Worm (Caenorhabditis elegans) whole organism, late embryonic: ENCODE measurements around the gene hsp-43.

ENCODE experiments used
- ama-1 ChIP-seq: fragments of 150-350 bp; optimal IDR thresholded peaks from 2 replicates; lab custom pipeline; 2014
- eyg-1 ChIP-seq: sonication (generic microtip); optimal IDR thresholded peaks from 2 replicates; lab custom pipeline; 2016; ENCODE audit warnings: missing genotype, missing genetic modification characterization, missing compliant biosample characterization
- fkh-10 ChIP-seq: fragments of 150-350 bp; optimal IDR thresholded peaks from 2 replicates; lab custom pipeline; 2014; ENCODE audit warnings: missing biosample characterization, missing genetic modification reagents, missing genetic modification characterization
- hlh-8 ChIP-seq: sonication (generic microtip); optimal IDR thresholded peaks from 2 replicates; lab custom pipeline; 2016; ENCODE audit warnings: missing genotype, missing genetic modification characterization, missing compliant biosample characterization
- nhr-11 ChIP-seq: fragments of 150-350 bp; optimal IDR thresholded peaks from 2 replicates; lab custom pipeline; 2014; ENCODE audit warnings: missing biosample characterization, missing genetic modification characterization
- rnt-1 ChIP-seq: sonication (generic microtip); optimal IDR thresholded peaks from 2 replicates; lab custom pipeline; 2016; ENCODE audit warnings: missing genetic modification characterization, missing compliant biosample characterization
- sox-2 ChIP-seq: fragments of 200-800 bp; sonication (Bioruptor generic); IDR thresholded peaks from 2 replicates; pipeline ENCODE4 v1.3.6; 2022; ENCODE audit warnings: missing genetic modification reagents, missing genetic modification characterization, missing compliant biosample characterization

ce11 chrX:6235443-6235842 lies at the start of gene hsp-43:
- TF ChIP-seq nhr-11 (tag; lab: Kevin White, UChicago) = no peak
- no peak for TF ChIP-seq eyg-1 (tag; lab: Kevin White, UChicago)
- no peak for TF ChIP-seq rnt-1 (tag; lab: Kevin White, UChicago)
- TF ChIP-seq sox-2 (GFP tag; lab: Robert Waterston, UW) = no peak
- TF ChIP-seq hlh-8 (tag; lab: Kevin White, UChicago) = no peak
- TF ChIP-seq ama-1 (lab: Kevin White, UChicago) = no peak
- TF ChIP-seq fkh-10 = no peak
